Fruit fly (Drosophila melanogaster) Kc167 (cell line): Measurements from ENCODE around the gene tplus3a.

ENCODE experiments used
- Myc ChIP-seq: fragments of >200 bp; optimal IDR thresholded peaks from 2 replicates; lab custom pipeline; 2017; ENCODE audit warnings: missing external identifiers
- Sin3A ChIP-seq: fragments of >200 bp; optimal IDR thresholded peaks from 2 replicates; lab custom pipeline; 2018; ENCODE audit warnings: missing external identifiers
- h ChIP-seq: fragments of >200 bp; optimal IDR thresholded peaks from 3 replicates; lab custom pipeline; 2018; ENCODE audit warnings: missing external identifiers
- insv ChIP-seq: fragments of >200 bp; optimal IDR thresholded peaks from 3 replicates; lab custom pipeline; 2018; ENCODE audit warnings: missing external identifiers
- psq ChIP-seq: fragments of >200 bp; optimal IDR thresholded peaks from 2 replicates; lab custom pipeline; 2017; ENCODE audit warnings: missing external identifiers
- ttk ChIP-seq: sonication (Bioruptor generic); optimal IDR thresholded peaks from 2 replicates; lab custom pipeline; 2017; ENCODE audit warnings: missing external identifiers

Gene tplus3a

dm6 chr2L:22070844-22071243 is at the start of gene tplus3a:
tplus3a (plus strand) TSS chr2L:22071144.
- TF ChIP-seq h (lab: Kevin White, UChicago) (no peak), ttk (lab: Kevin White, UChicago) (no peak), Myc (lab: Kevin White, UChicago) (no peak), insv (lab: Kevin White, UChicago) (no peak)

DNA sequence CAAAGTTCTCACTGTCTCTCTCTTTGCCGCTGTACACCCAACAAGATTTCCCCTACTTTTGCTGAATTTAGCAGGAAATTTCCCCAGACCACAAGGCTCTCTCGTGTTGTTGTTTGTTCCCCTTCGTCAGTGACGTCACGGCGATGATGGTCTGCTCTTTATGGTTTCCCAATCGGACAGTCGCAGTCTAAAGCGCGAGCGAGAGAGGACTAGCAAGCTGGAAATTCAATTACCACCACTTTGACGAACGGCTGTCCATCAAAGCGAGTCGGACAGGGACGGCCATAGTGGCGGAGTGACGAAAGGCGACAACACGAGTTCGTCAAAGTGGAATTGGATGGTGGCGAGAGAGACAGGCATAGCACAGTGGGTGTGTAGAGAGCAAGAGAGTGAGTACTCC is 46.6 kb upstream of the tplus3a start:
- TF ChIP-seq Sin3A (lab: Kevin White, UChicago) (no peak), ttk (lab: Kevin White, UChicago) (no peak), Myc (lab: Kevin White, UChicago) (no peak), psq (lab: Kevin White, UChicago) (no peak)

DNA sequence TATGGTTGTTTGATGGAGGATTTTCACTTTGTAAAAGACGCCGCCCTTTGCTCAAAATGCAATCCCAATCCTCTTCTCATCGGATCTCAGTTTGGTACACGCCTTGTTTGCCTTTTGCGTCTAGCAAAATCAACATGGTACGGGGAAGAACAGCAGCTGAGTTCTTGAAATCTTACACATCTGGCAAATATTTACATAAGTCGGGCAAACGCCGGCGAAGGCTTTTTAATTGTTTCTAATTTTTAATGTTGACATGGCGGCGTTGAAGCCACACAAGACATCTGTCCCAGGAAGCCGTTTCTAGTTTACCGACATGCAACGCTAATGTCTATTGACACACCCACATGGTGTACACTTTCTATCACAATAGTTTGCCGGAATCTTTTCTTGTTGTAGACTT is 34.1 kb upstream of the tplus3a start:
- no peak for TF ChIP-seq Myc (lab: Kevin White, UChicago)

dm6 chr2L:22037560-22037959 is 33.4 kb upstream of the tplus3a start, which contains the start of gene Grl40a:
Grl40a (plus strand) TSS chr2L:22037860.
- no peak for TF ChIP-seq h (lab: Kevin White, UChicago)
- no peak for TF ChIP-seq ttk (lab: Kevin White, UChicago)
- TF ChIP-seq Sin3A (lab: Kevin White, UChicago) = no peak
- TF ChIP-seq insv (lab: Kevin White, UChicago) = no peak
- no peak for TF ChIP-seq psq (lab: Kevin White, UChicago)
- TF ChIP-seq Myc (lab: Kevin White, UChicago) = no peak

dm6 chr2L:22043777-22044176 is 27.2 kb upstream of the tplus3a start, which contains the start of gene CG31601:
CG31601 (minus strand) TSS chr2L:22043877.
- TF ChIP-seq Sin3A (lab: Kevin White, UChicago) = no peak

dm6 chr2L:22054202-22054601 is 16.7 kb upstream of the tplus3a start, which contains the start of gene CG34173:
CG34173 (minus strand) TSS chr2L:22054302.
- TF ChIP-seq h (lab: Kevin White, UChicago) (no peak), psq (lab: Kevin White, UChicago) (no peak)

DNA sequence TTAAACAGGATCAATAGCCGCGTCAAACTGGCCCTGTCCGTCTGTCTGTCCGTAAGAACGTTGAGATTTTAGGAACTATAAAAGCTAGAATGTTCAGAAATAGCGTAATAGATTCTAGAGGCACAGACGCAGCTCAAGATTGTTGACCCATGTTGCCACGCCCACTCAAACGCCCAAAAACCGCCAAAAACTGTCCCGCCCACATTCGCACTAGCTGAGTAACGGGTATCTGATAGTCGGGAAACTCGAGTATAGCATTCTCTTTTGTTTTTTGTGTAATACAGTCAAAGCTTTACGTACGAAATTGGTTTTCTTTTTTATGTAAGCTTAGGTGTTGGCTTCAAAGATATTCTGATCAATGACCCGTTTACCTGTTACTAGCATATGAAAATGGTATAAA is 11.1 kb upstream of the tplus3a start:
- TF ChIP-seq ttk (lab: Kevin White, UChicago) = no peak
- no peak for TF ChIP-seq Myc (lab: Kevin White, UChicago)
- no peak for TF ChIP-seq h (lab: Kevin White, UChicago)
- no peak for TF ChIP-seq psq (lab: Kevin White, UChicago)
- no peak for TF ChIP-seq insv (lab: Kevin White, UChicago)
- TF ChIP-seq Sin3A (lab: Kevin White, UChicago) = no peak

- TF ChIP-seq psq (lab: Kevin White, UChicago) (no peak), insv (lab: Kevin White, UChicago) (no peak), h (lab: Kevin White, UChicago) (no peak), Myc (lab: Kevin White, UChicago) (no peak), Sin3A (lab: Kevin White, UChicago) (no peak), ttk (lab: Kevin White, UChicago) (no peak)
Measured at dm6 chr2L:22065243-22065642, 5.7 kb upstream of the tplus3a start, which contains the start of gene CG42597. CG42597 (minus strand) TSS chr2L:22065343.

dm6 chr2L:22079332-22079731 is 8.4 kb downstream of the tplus3a start, which contains the start of gene ttm3:
ttm3 (plus strand) TSS chr2L:22079632.
- TF ChIP-seq Myc (lab: Kevin White, UChicago) = no peak
- TF ChIP-seq h (lab: Kevin White, UChicago) = no peak
- TF ChIP-seq Sin3A (lab: Kevin White, UChicago) = no peak
- TF ChIP-seq insv (lab: Kevin White, UChicago) = no peak
- TF ChIP-seq ttk (lab: Kevin White, UChicago) = no peak
- TF ChIP-seq psq (lab: Kevin White, UChicago) = no peak

DNA sequence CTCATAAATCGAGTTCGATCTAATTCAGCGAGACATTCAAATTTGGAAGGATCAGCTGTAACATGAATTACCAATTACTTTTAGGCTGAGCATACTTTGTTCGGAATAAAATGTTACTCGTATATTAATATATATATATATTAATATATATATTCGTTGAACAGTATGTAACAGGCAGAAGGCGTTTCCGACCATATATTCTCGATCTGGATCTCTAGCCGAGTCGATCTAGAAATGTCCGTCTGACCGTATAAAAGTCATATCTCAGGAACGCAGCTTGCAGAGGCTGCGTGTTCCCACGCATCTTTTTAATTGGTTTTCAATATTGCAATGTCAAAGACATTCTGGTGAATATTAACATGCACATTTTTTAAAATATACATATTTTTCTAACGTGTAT is 33.4 kb downstream of the tplus3a start, which contains the start of gene tplus3b:
Gene tplus3b (minus strand): TSS at position 101 of the 400 bp plus-strand sequence.
- TF ChIP-seq ttk (lab: Kevin White, UChicago) (no peak), Sin3A (lab: Kevin White, UChicago) (no peak), insv (lab: Kevin White, UChicago) (no peak), h (lab: Kevin White, UChicago) (no peak), Myc (lab: Kevin White, UChicago) (no peak), psq (lab: Kevin White, UChicago) (no peak)

dm6 chr2L:22105412-22105811 is 34.5 kb downstream of the tplus3a start, which contains the start of gene CG15219:
CG15219 (minus strand) TSS chr2L:22105512.
- TF ChIP-seq ttk (lab: Kevin White, UChicago) = no peak
- no peak for TF ChIP-seq Sin3A (lab: Kevin White, UChicago)
- no peak for TF ChIP-seq Myc (lab: Kevin White, UChicago)
- no peak for TF ChIP-seq h (lab: Kevin White, UChicago)
- TF ChIP-seq insv (lab: Kevin White, UChicago) = no peak
- no peak for TF ChIP-seq psq (lab: Kevin White, UChicago)

DNA sequence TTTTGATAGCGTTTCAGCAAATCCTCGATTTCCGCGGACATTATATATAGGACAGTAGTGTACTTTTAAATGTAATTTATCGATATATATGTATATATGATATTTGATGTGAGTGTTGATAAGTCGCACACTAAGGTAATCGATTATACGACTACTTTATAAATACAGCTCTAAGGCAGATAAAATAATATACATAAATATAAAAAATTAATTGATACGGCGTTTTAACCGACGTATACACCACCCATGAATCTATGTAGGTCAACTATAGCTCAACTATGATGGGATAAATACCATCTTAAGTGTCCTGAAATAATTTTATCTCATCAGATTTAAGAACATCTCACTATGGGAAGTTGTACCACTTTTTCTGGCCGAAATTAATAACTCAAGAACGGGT is 36.3 kb downstream of the tplus3a start, which contains the start of gene CG10834:
Gene CG10834 (minus strand): TSS at position 101 of the 400 bp plus-strand sequence.
- TF ChIP-seq h (lab: Kevin White, UChicago) (no peak), ttk (lab: Kevin White, UChicago) (no peak), Myc (lab: Kevin White, UChicago) (no peak), Sin3A (lab: Kevin White, UChicago) (no peak), insv (lab: Kevin White, UChicago) (no peak), psq (lab: Kevin White, UChicago) (no peak)
